Worm (Caenorhabditis elegans) whole organism, L1 larva: ENCODE data around the gene idpa-1.

Source experiments
- ceh-90 ChIP-seq: sonication (generic microtip); optimal IDR thresholded peaks from 2 replicates; lab custom pipeline; 2016; ENCODE audit warnings: missing genetic modification characterization, missing compliant biosample characterization
- grh-1 ChIP-seq: fragments of 200-800 bp; sonication (Bioruptor generic); IDR thresholded peaks from 2 replicates; pipeline ENCODE4 v1.3.6; 2022; ENCODE audit warnings: missing genetic modification reagents, missing genetic modification characterization, missing compliant biosample characterization
- lin-13 ChIP-seq: fragments of 150-350 bp; optimal IDR thresholded peaks from 2 replicates; lab custom pipeline; 2014; ENCODE audit warnings: missing biosample characterization, missing genetic modification reagents, missing genetic modification characterization
- nhr-11 ChIP-seq: fragments of 150-350 bp; optimal IDR thresholded peaks from 2 replicates; lab custom pipeline; 2014; ENCODE audit warnings: missing biosample characterization, missing genetic modification characterization
- nhr-237 ChIP-seq: fragments of 150-350 bp; optimal IDR thresholded peaks from 2 replicates; lab custom pipeline; 2014; ENCODE audit warnings: missing biosample characterization, missing genetic modification characterization
- nhr-47 ChIP-seq: sonication (generic microtip); optimal IDR thresholded peaks from 2 replicates; lab custom pipeline; 2016; ENCODE audit warnings: mild to moderate bottlenecking, missing genetic modification characterization, moderate library complexity, missing compliant biosample characterization
- rnt-1 ChIP-seq: sonication (generic microtip); optimal IDR thresholded peaks from 2 replicates; lab custom pipeline; 2016; ENCODE audit warnings: mild to moderate bottlenecking, missing genetic modification characterization, moderate library complexity, missing compliant biosample characterization
- skn-1 ChIP-seq: fragments of 150-350 bp; optimal IDR thresholded peaks from 2 replicates; lab custom pipeline; 2014; ENCODE audit warnings: missing biosample characterization, missing genetic modification characterization
- zip-4 ChIP-seq: fragments of 200-800 bp; sonication (Bioruptor generic); optimal IDR thresholded peaks from 2 replicates; lab custom pipeline; 2018; ENCODE audit warnings: mild to moderate bottlenecking, missing genetic modification characterization, moderate library complexity, missing compliant biosample characterization
- ztf-11 ChIP-seq, 2 experiments: sonication (generic microtip); optimal IDR thresholded peaks; 2 replicates each; lab custom pipeline; 2016 to 2017; ENCODE audit warnings: missing genetic modification characterization in 2 of 2, missing biosample characterization in 1 of 2, missing compliant biosample characterization in 1 of 2

DNA sequence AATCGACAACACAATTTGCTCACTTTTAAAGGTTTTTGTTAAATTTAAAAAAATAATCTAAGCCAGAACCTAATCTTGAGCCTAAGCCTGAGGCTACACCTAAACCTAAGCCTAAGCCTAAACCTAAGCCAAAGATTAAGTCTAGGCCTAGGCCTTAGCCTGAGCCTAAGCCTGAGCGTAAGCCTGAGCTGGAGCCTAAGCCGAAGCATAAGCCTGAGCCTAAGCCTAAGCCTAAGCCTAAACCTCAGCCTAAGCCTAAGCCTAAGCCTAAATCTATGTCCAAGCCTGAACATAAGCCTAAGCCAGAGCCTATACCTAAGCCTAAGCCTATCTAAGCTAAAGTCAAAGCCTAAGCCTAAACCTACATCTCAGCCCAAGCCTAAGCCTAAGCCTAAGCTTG lies 36.8 kb upstream of the idpa-1 start:
- no peak for TF ChIP-seq lin-13 (GFP tag; lab: Kevin White, UChicago)
- TF ChIP-seq nhr-11 = no peak
- TF ChIP-seq nhr-47 (tag; lab: Kevin White, UChicago) = no peak
- no peak for TF ChIP-seq nhr-237 (tag; lab: Kevin White, UChicago)
- no peak for TF ChIP-seq ztf-11 (tag; optimal IDR thresholded peaks at IDR 0.05; lab: Kevin White, UChicago)
- no peak for TF ChIP-seq ceh-90 (tag; lab: Kevin White, UChicago)
- TF ChIP-seq zip-4 (GFP tag; lab: Kevin White, UChicago) = no peak
- no peak for TF ChIP-seq grh-1 (GFP tag; lab: Robert Waterston, UW)
- no peak for TF ChIP-seq skn-1 (tag; lab: Kevin White, UChicago)
- TF ChIP-seq rnt-1 (tag; lab: Kevin White, UChicago) = no peak
